Fruit fly (Drosophila melanogaster): ENCODE results near the gene CG15482.

The CG15482 gene

dm6 chr2L:13195822-13196221 is 15.8 kb downstream of the CG15482 start:
- TF ChIP-seq Dbx (GFP tag; IDR thresholded peaks at IDR 0.05), result 0 out of 3 replicates have a peak, but pooled peaks have one; percentile 13
- peak; percentile 93 for TF ChIP-seq Ets65A (GFP tag)
- TF ChIP-seq sens-2 (GFP tag; IDR thresholded peaks at IDR 0.05), result no peak
- TF ChIP-seq CG31224 (GFP tag; IDR thresholded peaks at IDR 0.05), result no peak
- TF ChIP-seq CG10321 (GFP tag; IDR thresholded peaks at IDR 0.05), result no peak
- TF ChIP-seq Med (GFP tag), result peak; percentile 65

dm6 chr2L:13191894-13192293 is 19.7 kb downstream of the CG15482 start, which contains the start of the genes CG16974 and Edem2:
Gene CG16974 (minus strand): TSS chr2L:13191979.
Gene Edem2 (plus strand): TSS chr2L:13192201.
- TF ChIP-seq CG32767 (GFP tag; IDR thresholded peaks at IDR 0.05) (peak; percentile 71), CG5245 (GFP tag; optimal IDR thresholded peaks at IDR 0.05) (peak; percentile 51), CG15601 (tag; optimal IDR thresholded peaks at IDR 0.05) (no peak), trem (tag; optimal IDR thresholded peaks at IDR 0.05) (peak; percentile 87), sd (tag; optimal IDR thresholded peaks at IDR 0.05) (no peak), sob (GFP tag; IDR thresholded peaks at IDR 0.05) (peak; percentile 87), Six4 (GFP tag; optimal IDR thresholded peaks at IDR 0.05) (peak; percentile 64), Dek (tag; optimal IDR thresholded peaks at IDR 0.05) (peak; percentile 74), Aef1 (GFP tag; IDR thresholded peaks at IDR 0.05) (peak; percentile 70), CG12942 (GFP tag; optimal IDR thresholded peaks at IDR 0.05) (peak; percentile 74), BEAF-32 (GFP tag; optimal IDR thresholded peaks at IDR 0.05) (peak; percentile 56), CG5953 (GFP tag; IDR thresholded peaks at IDR 0.05) (peak; percentile 42; the same call in 1 of the 2 replicates), Bteb2 (GFP tag; optimal IDR thresholded peaks at IDR 0.05) (peak; percentile 8), CG7556 (GFP tag; optimal IDR thresholded peaks at IDR 0.05) (no peak), CG1602 (GFP tag; optimal IDR thresholded peaks at IDR 0.05) (peak; percentile 76), CG32772 (GFP tag; IDR thresholded peaks at IDR 0.05) (peak; percentile 85), Chrac-16 (GFP tag; optimal IDR thresholded peaks at IDR 0.05) (peak; percentile 82), CG6683 (GFP tag; optimal IDR thresholded peaks at IDR 0.05) (peak; percentile 25), Mad (GFP tag; optimal IDR thresholded peaks at IDR 0.05) (peak; percentile 54), Sin3A (optimal IDR thresholded peaks at IDR 0.05) (peak; percentile 60), lola (GFP tag; optimal IDR thresholded peaks at IDR 0.05) (peak in 1 of 3 experiments; percentile 66), CG2120 (GFP tag; optimal IDR thresholded peaks at IDR 0.05) (peak; percentile 80), Hr3 (GFP tag; optimal IDR thresholded peaks at IDR 0.05) (peak; percentile 78), Hsf (GFP tag; optimal IDR thresholded peaks at IDR 0.05) (peak; percentile 63), CG9817 (tag; optimal IDR thresholded peaks at IDR 0.05) (peak; percentile 68), CG9437 (GFP tag; optimal IDR thresholded peaks at IDR 0.05) (peak; percentile 25), CG9609 (GFP tag; optimal IDR thresholded peaks at IDR 0.05) (no peak), CG3995 (GFP tag; optimal IDR thresholded peaks at IDR 0.05) (peak; percentile 60), wor (GFP tag; IDR thresholded peaks at IDR 0.05) (peak; percentile 20; the same call in 1 of the 2 replicates), CG14667 (GFP tag; IDR thresholded peaks at IDR 0.05) (peak; percentile 56), ind (GFP tag; optimal IDR thresholded peaks at IDR 0.05) (peak; percentile 83), CrebB (tag; optimal IDR thresholded peaks at IDR 0.05) (peak; percentile 12), Taf1 (GFP tag; IDR thresholded peaks at IDR 0.05) (0 out of 2 replicates have a peak, but pooled peaks have one; percentile 26), CG4282 (GFP tag; optimal IDR thresholded peaks at IDR 0.05) (no peak), zen (tag; optimal IDR thresholded peaks at IDR 0.05) (peak; percentile 85), HLH3B (GFP tag; IDR thresholded peaks at IDR 0.05) (peak; percentile 76), pan (optimal IDR thresholded peaks at IDR 0.05) (no peak), pan (GFP tag; optimal IDR thresholded peaks at IDR 0.05 in 1 of 2, IDR thresholded peaks at IDR 0.05 in 1 of 2) (peak in 1 of 2 experiments; percentile 82), CG1529 (GFP tag; optimal IDR thresholded peaks at IDR 0.05) (no peak), tgo (GFP tag; IDR thresholded peaks at IDR 0.05) (peak; percentile 81), TFAM (GFP tag; optimal IDR thresholded peaks at IDR 0.05) (no peak), zfh2 (GFP tag; optimal IDR thresholded peaks at IDR 0.05) (peak; percentile 58), fd3F (GFP tag; optimal IDR thresholded peaks at IDR 0.05) (peak; percentile 30), danr (GFP tag; IDR thresholded peaks at IDR 0.05) (peak; percentile 21; the same call in 1 of the 2 replicates), Trl (optimal IDR thresholded peaks at IDR 0.05) (no peak), Trl (GFP tag; optimal IDR thresholded peaks at IDR 0.05) (no peak)

Measured in whole organism, embryonic.